Worm (Caenorhabditis elegans) whole organism, L3 larva: ENCODE measurements around the gene unc-5.

Source experiments
- R02D3.7 ChIP-seq: fragments of 150-350 bp; optimal IDR thresholded peaks from 2 replicates; lab custom pipeline; 2014; ENCODE audit warnings: missing biosample characterization, missing genetic modification characterization
- ZK546.5 ChIP-seq: sonication (generic microtip); optimal IDR thresholded peaks from 2 replicates; lab custom pipeline; 2017; ENCODE audit warnings: missing biosample characterization, missing genetic modification characterization
- aly-2 ChIP-seq: fragments of 150-350 bp; optimal IDR thresholded peaks from 2 replicates; lab custom pipeline; 2014; ENCODE audit warnings: missing biosample characterization, missing genetic modification characterization
- ama-1 ChIP-seq: fragments of 150-350 bp; optimal IDR thresholded peaks from 2 replicates; lab custom pipeline; 2018
- ceh-28 ChIP-seq: fragments of 150-350 bp; optimal IDR thresholded peaks from 2 replicates; lab custom pipeline; 2014; ENCODE audit warnings: missing biosample characterization, missing genetic modification reagents, missing genetic modification characterization
- ceh-82 ChIP-seq: fragments of 150-350 bp; optimal IDR thresholded peaks from 2 replicates; lab custom pipeline; 2014; ENCODE audit warnings: missing biosample characterization, missing genetic modification characterization
- ceh-9 ChIP-seq: sonication (generic microtip); optimal IDR thresholded peaks from 2 replicates; lab custom pipeline; 2018; ENCODE audit warnings: missing biosample characterization, missing genetic modification characterization
- daf-12 ChIP-seq: fragments of 150-350 bp; optimal IDR thresholded peaks from 2 replicates; lab custom pipeline; 2014; ENCODE audit warnings: missing biosample characterization, missing genetic modification reagents, missing genetic modification characterization
- egl-5 ChIP-seq: fragments of 150-350 bp; optimal IDR thresholded peaks from 2 replicates; lab custom pipeline; 2017; ENCODE audit warnings: missing biosample characterization, missing genetic modification reagents, missing genetic modification characterization, inconsistent platforms
- elt-1 ChIP-seq: fragments of 150-350 bp; optimal IDR thresholded peaks from 2 replicates; lab custom pipeline; 2014; ENCODE audit warnings: missing biosample characterization, missing genetic modification characterization
- elt-2 ChIP-seq: sonication (generic microtip); optimal IDR thresholded peaks from 2 replicates; lab custom pipeline; 2016; ENCODE audit warnings: missing genetic modification reagents, mild to moderate bottlenecking, missing genetic modification characterization, missing compliant biosample characterization
- fkh-10 ChIP-seq: sonication (generic microtip); optimal IDR thresholded peaks from 2 replicates; lab custom pipeline; 2017; ENCODE audit warnings: missing biosample characterization, missing genetic modification reagents, missing genetic modification characterization
- fkh-2 ChIP-seq: fragments of 150-350 bp; optimal IDR thresholded peaks from 2 replicates; lab custom pipeline; 2014; ENCODE audit warnings: missing biosample characterization, missing genetic modification reagents, missing genetic modification characterization
- hmg-11 ChIP-seq: sonication (generic microtip); optimal IDR thresholded peaks from 2 replicates; lab custom pipeline; 2016; ENCODE audit warnings: missing genetic modification characterization, missing compliant biosample characterization
- jun-1 ChIP-seq: fragments of 150-350 bp; optimal IDR thresholded peaks from 2 replicates; lab custom pipeline; 2014; ENCODE audit warnings: missing biosample characterization, missing genetic modification reagents, missing genetic modification characterization
- lin-15B ChIP-seq: fragments of 150-350 bp; optimal IDR thresholded peaks from 2 replicates; lab custom pipeline; 2014; ENCODE audit warnings: missing biosample characterization, missing genetic modification characterization
- lin-39 ChIP-seq: fragments of 150-350 bp; optimal IDR thresholded peaks from 2 replicates; lab custom pipeline; 2018; ENCODE audit warnings: missing biosample characterization, missing genetic modification reagents, missing genetic modification characterization
- lsy-12 ChIP-seq: sonication (generic microtip); optimal IDR thresholded peaks from 2 replicates; lab custom pipeline; 2016; ENCODE audit warnings: mild to moderate bottlenecking, missing genetic modification characterization, missing compliant biosample characterization
- mdl-1 ChIP-seq: fragments of 150-350 bp; optimal IDR thresholded peaks from 2 replicates; lab custom pipeline; 2014; ENCODE audit warnings: missing biosample characterization, missing genetic modification characterization
- mml-1 ChIP-seq: fragments of 150-350 bp; sonication (generic microtip); optimal IDR thresholded peaks from 3 replicates; lab custom pipeline; 2014; ENCODE audit warnings: missing biosample characterization, missing genetic modification characterization
- nfya-1 ChIP-seq: sonication (generic microtip); optimal IDR thresholded peaks from 2 replicates; lab custom pipeline; 2017; ENCODE audit warnings: missing genetic modification characterization, mild to moderate bottlenecking, missing compliant biosample characterization, antibody characterized with exemption, moderate library complexity; ENCODE audit not compliant: insufficient read depth
- nhr-12 ChIP-seq: fragments of 150-350 bp; optimal IDR thresholded peaks from 2 replicates; lab custom pipeline; 2014; ENCODE audit warnings: missing biosample characterization, missing genetic modification characterization
- nhr-237 ChIP-seq: fragments of 150-350 bp; optimal IDR thresholded peaks from 2 replicates; lab custom pipeline; 2014; ENCODE audit warnings: missing biosample characterization, missing genetic modification characterization
- nhr-25 ChIP-seq: sonication (generic microtip); optimal IDR thresholded peaks from 2 replicates; lab custom pipeline; 2017; ENCODE audit warnings: missing biosample characterization, missing genetic modification characterization
- nhr-76 ChIP-seq: fragments of 150-350 bp; sonication (generic microtip); optimal IDR thresholded peaks from 5 replicates; lab custom pipeline; 2014; ENCODE audit warnings: missing biosample characterization, missing genetic modification characterization
- nhr-77 ChIP-seq: fragments of 150-350 bp; optimal IDR thresholded peaks from 2 replicates; lab custom pipeline; 2014; ENCODE audit warnings: missing biosample characterization, missing genetic modification characterization
- sea-2 ChIP-seq: fragments of 150-350 bp; sonication (generic microtip); optimal IDR thresholded peaks from 4 replicates; lab custom pipeline; 2014; ENCODE audit warnings: missing biosample characterization, missing genetic modification reagents, missing genetic modification characterization
- snpc-4 ChIP-seq: fragments of 150-350 bp; optimal IDR thresholded peaks from 2 replicates; lab custom pipeline; 2014; ENCODE audit warnings: missing biosample characterization, missing genetic modification characterization
- tbx-2 ChIP-seq: sonication (generic microtip); optimal IDR thresholded peaks from 2 replicates; lab custom pipeline; 2016; ENCODE audit warnings: mild to moderate bottlenecking, missing genetic modification characterization, missing compliant biosample characterization
- unc-62 ChIP-seq: fragments of 150-350 bp; sonication (generic microtip); optimal IDR thresholded peaks from 4 replicates; lab custom pipeline; 2014; ENCODE audit warnings: missing biosample characterization, missing genetic modification reagents, missing genetic modification characterization
- zag-1 ChIP-seq: fragments of 150-350 bp; optimal IDR thresholded peaks from 2 replicates; lab custom pipeline; 2014; ENCODE audit warnings: missing biosample characterization, missing genetic modification characterization
- ztf-11 ChIP-seq: fragments of 150-350 bp; optimal IDR thresholded peaks from 2 replicates; lab custom pipeline; 2014; ENCODE audit warnings: missing biosample characterization, missing genetic modification characterization
- ztf-4 ChIP-seq: fragments of 150-350 bp; optimal IDR thresholded peaks from 2 replicates; lab custom pipeline; 2014; ENCODE audit warnings: missing biosample characterization, missing genetic modification characterization

unc-5 gene

ce11 chrIV:5544609-5545214, 16.6 kb upstream of the unc-5 start, which contains the start of gene cec-6:
Gene cec-6, plus strand, starts transcription at chrIV:5544860.
- TF ChIP-seq nhr-76 (tag; lab: Kevin White, UChicago) (no peak), aly-2 (no peak), ceh-82 (tag; lab: Kevin White, UChicago) (no peak), ceh-9 (tag; lab: Kevin White, UChicago) (no peak)

- TF ChIP-seq daf-12 (tag; lab: Kevin White, UChicago) (no peak), ZK546.5 (tag; lab: Kevin White, UChicago) (no peak), unc-62 (GFP tag; lab: Kevin White, UChicago) (no peak), snpc-4 (tag; lab: Kevin White, UChicago) (peak; percentile 6), R02D3.7 (tag; lab: Kevin White, UChicago) (no peak), nhr-76 (tag; lab: Kevin White, UChicago) (no peak), ceh-28 (no peak), mdl-1 (tag; lab: Kevin White, UChicago) (no peak), egl-5 (tag; lab: Kevin White, UChicago) (no peak), ama-1 (lab: Kevin White, UChicago) (peak; percentile 69), nhr-237 (tag; lab: Kevin White, UChicago) (no peak), aly-2 (no peak), lsy-12 (tag; lab: Kevin White, UChicago) (no peak), hmg-11 (tag; lab: Kevin White, UChicago) (no peak), elt-2 (tag; lab: Kevin White, UChicago) (peak; percentile 22), jun-1 (tag; lab: Kevin White, UChicago) (no peak)
Observed at ce11 chrIV:5541285-5541684, 13.1 kb upstream of the unc-5 start, which contains the start of gene tebp-2. Gene tebp-2, plus strand, starts transcription at chrIV:5541627.

ce11 chrIV:5537813-5538538, 9.8 kb upstream of the unc-5 start, which contains the start of the genes fem-1 and drp-1:
Gene fem-1, minus strand, starts transcription at chrIV:5537962.
Gene drp-1, plus strand, starts transcription at chrIV:5538488.
- TF ChIP-seq sea-2 (GFP tag; lab: Kevin White, UChicago) (no peak), mml-1 (tag; lab: Kevin White, UChicago) (no peak), ceh-9 (tag; lab: Kevin White, UChicago) (no peak), fkh-10 (GFP tag; lab: Kevin White, UChicago) (no peak), ceh-82 (tag; lab: Kevin White, UChicago) (no peak), lin-15B (tag; lab: Kevin White, UChicago) (peak; percentile 11), mdl-1 (tag; lab: Kevin White, UChicago) (no peak), lin-39 (tag; lab: Kevin White, UChicago) (no peak), tbx-2 (tag; lab: Kevin White, UChicago) (no peak), egl-5 (tag; lab: Kevin White, UChicago) (no peak), nhr-237 (tag; lab: Kevin White, UChicago) (no peak), unc-62 (GFP tag; lab: Kevin White, UChicago) (no peak), ztf-4 (tag; lab: Kevin White, UChicago) (no peak), ZK546.5 (tag; lab: Kevin White, UChicago) (no peak), jun-1 (tag; lab: Kevin White, UChicago) (no peak), daf-12 (tag; lab: Kevin White, UChicago) (no peak), hmg-11 (tag; lab: Kevin White, UChicago) (peak; percentile 63), snpc-4 (tag; lab: Kevin White, UChicago) (peak; percentile 29), nhr-25 (tag; lab: Kevin White, UChicago) (no peak), ama-1 (lab: Kevin White, UChicago) (no peak), ztf-11 (tag; lab: Kevin White, UChicago) (no peak), elt-2 (tag; lab: Kevin White, UChicago) (no peak), nfya-1 (tag; lab: Kevin White, UChicago) (no peak), aly-2 (no peak), fkh-2 (tag; lab: Kevin White, UChicago) (no peak), R02D3.7 (tag; lab: Kevin White, UChicago) (no peak)

- peak; percentile 83 for TF ChIP-seq egl-5 (tag; lab: Kevin White, UChicago)
- TF ChIP-seq zag-1 (tag; lab: Kevin White, UChicago), result no peak
- no peak for TF ChIP-seq fkh-10 (GFP tag; lab: Kevin White, UChicago)
- no peak for TF ChIP-seq tbx-2 (tag; lab: Kevin White, UChicago)
- TF ChIP-seq nhr-12, result no peak
- no peak for TF ChIP-seq elt-1 (tag; lab: Kevin White, UChicago)
- no peak for TF ChIP-seq ceh-82 (tag; lab: Kevin White, UChicago)
- no peak for TF ChIP-seq nhr-77 (tag; lab: Kevin White, UChicago)
Observed at ce11 chrIV:5535780-5536179, 7.6 kb upstream of the unc-5 start.
